Worm (Caenorhabditis elegans): ENCODE results near the gene srw-133.

DNA sequence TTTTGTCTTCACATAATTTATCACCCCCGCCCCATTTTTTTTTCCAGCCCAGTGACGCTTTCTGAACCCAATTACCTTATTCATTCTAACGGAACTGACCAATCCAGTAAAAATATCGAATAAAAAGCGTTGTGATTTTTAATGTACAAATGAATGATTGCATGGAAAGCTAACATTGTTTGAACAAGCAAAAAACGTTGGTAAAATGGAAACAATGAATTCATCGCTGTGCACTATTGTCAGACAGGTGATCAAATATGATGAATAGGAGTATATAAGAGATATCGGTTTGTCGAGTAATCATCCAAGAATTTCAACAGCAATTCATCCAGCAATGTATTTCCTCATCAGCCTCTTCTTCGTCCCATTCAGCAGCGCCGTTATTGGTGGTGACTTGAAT is 15.1 kb upstream of the srw-133 start, which contains the start of gene phat-4:
- TF ChIP-seq sea-2 (GFP tag; IDR thresholded peaks at IDR 0.05), result no peak
- no peak for TF ChIP-seq nhr-90 (tag; optimal IDR thresholded peaks at IDR 0.05)
- no peak for TF ChIP-seq madf-3 (GFP tag; IDR thresholded peaks at IDR 0.05)

Data from whole organism, young adult.